Fruit fly (Drosophila melanogaster) whole organism, embryonic: ENCODE measurements around the gene CG13097.

Experiments
- Awh ChIP-seq: fragments of 200-800 bp; sonication (Bioruptor generic); IDR thresholded peaks from 2 replicates; pipeline ENCODE4, ENCODE4 v1.3.6; 2022; ENCODE audit warnings: missing biosample characterization, missing genetic modification characterization
- C15 ChIP-seq: fragments of 200-800 bp; sonication (Bioruptor generic); IDR thresholded peaks from 3 replicates; pipeline ENCODE4 v1.3.6; 2022; ENCODE audit warnings: missing biosample characterization, missing genetic modification characterization
- CG10654 ChIP-seq: fragments of 200-800 bp; sonication (Bioruptor generic); optimal IDR thresholded peaks from 2 replicates; lab custom pipeline; 2016; ENCODE audit warnings: missing biosample characterization, missing genetic modification characterization
- CG11504 ChIP-seq: fragments of 200-800 bp; sonication (Bioruptor generic); optimal IDR thresholded peaks from 3 replicates; lab custom pipeline; 2019; ENCODE audit warnings: missing biosample characterization, mild to moderate bottlenecking, missing genetic modification characterization, moderate library complexity
- CG11695 ChIP-seq: fragments of 200-800 bp; sonication (Bioruptor generic); IDR thresholded peaks from 3 replicates; pipeline ENCODE4 v1.3.6; 2022; ENCODE audit warnings: missing biosample characterization, missing genetic modification characterization
- CG12104 ChIP-seq: fragments of 200-800 bp; sonication (Bioruptor generic); optimal IDR thresholded peaks from 3 replicates; lab custom pipeline; 2016; ENCODE audit warnings: missing biosample characterization, missing genetic modification characterization
- CG12219 ChIP-seq: fragments of 200-800 bp; sonication (Bioruptor generic); optimal IDR thresholded peaks from 3 replicates; lab custom pipeline; 2018; ENCODE audit warnings: missing biosample characterization, mild to moderate bottlenecking, missing genetic modification characterization
- CG12299 ChIP-seq: fragments of 200-800 bp; sonication (Bioruptor generic); optimal IDR thresholded peaks from 2 replicates; lab custom pipeline; 2018; ENCODE audit warnings: missing biosample characterization, mild to moderate bottlenecking, missing genetic modification characterization
- CG14441 ChIP-seq: fragments of 200-800 bp; sonication (Bioruptor generic); IDR thresholded peaks from 2 replicates; pipeline ENCODE4 v1.3.6; 2022; ENCODE audit warnings: missing biosample characterization, missing genetic modification characterization
- CG14965 ChIP-seq: fragments of 200-800 bp; sonication (Bioruptor generic); optimal IDR thresholded peaks from 2 replicates; lab custom pipeline; 2016; ENCODE audit warnings: missing biosample characterization, missing genetic modification characterization, borderline replicate concordance
- CG1647 ChIP-seq: fragments of 200-800 bp; sonication (Bioruptor generic); optimal IDR thresholded peaks from 3 replicates; lab custom pipeline; 2016; ENCODE audit warnings: missing biosample characterization, missing genetic modification characterization
- CG17186 ChIP-seq: fragments of 200-800 bp; sonication (Bioruptor generic); optimal IDR thresholded peaks from 3 replicates; lab custom pipeline; 2017; ENCODE audit warnings: missing biosample characterization, missing genetic modification reagents, missing genetic modification characterization
- CG17912 ChIP-seq: fragments of 200-800 bp; sonication (Bioruptor generic); optimal IDR thresholded peaks from 2 replicates; lab custom pipeline; 2018; ENCODE audit warnings: missing biosample characterization, mild to moderate bottlenecking, missing genetic modification characterization
- CG3065 ChIP-seq: fragments of 200-800 bp; sonication (Bioruptor generic); optimal IDR thresholded peaks from 2 replicates; lab custom pipeline; 2016; ENCODE audit warnings: missing biosample characterization, missing genetic modification characterization
- CG32532 ChIP-seq: fragments of 200-800 bp; sonication (Bioruptor generic); IDR thresholded peaks from 2 replicates; pipeline ENCODE4 v1.3.6; 2022; ENCODE audit warnings: missing biosample characterization, missing genetic modification characterization
- CG42726 ChIP-seq: fragments of 200-800 bp; sonication (Bioruptor generic); IDR thresholded peaks from 2 replicates; pipeline ENCODE4 v1.3.6; 2022; ENCODE audit warnings: missing biosample characterization, missing genetic modification characterization; ENCODE audit not compliant: partially characterized antibody
- CG4707 ChIP-seq: fragments of 200-800 bp; sonication (Bioruptor generic); optimal IDR thresholded peaks from 2 replicates; lab custom pipeline; 2018; ENCODE audit warnings: missing biosample characterization, mild to moderate bottlenecking, missing genetic modification characterization, moderate library complexity
- CG5180 ChIP-seq: fragments of 200-800 bp; sonication (Bioruptor generic); optimal IDR thresholded peaks from 3 replicates; lab custom pipeline; 2017; ENCODE audit warnings: missing biosample characterization, missing genetic modification characterization, mild to moderate bottlenecking, moderate library complexity, missing genetic modification reagents
- CG8089 ChIP-seq: fragments of 200-800 bp; sonication (Bioruptor generic); optimal IDR thresholded peaks from 3 replicates; lab custom pipeline; 2016; ENCODE audit warnings: missing biosample characterization, missing genetic modification characterization
- CTCF ChIP-seq: fragments of 200-800 bp; sonication (Bioruptor generic); optimal IDR thresholded peaks from 2 replicates; lab custom pipeline; 2017; ENCODE audit warnings: missing biosample characterization, mild to moderate bottlenecking, missing genetic modification characterization, moderate library complexity
- Dip2 ChIP-seq: fragments of 200-800 bp; sonication (Bioruptor generic); IDR thresholded peaks from 2 replicates; pipeline ENCODE4 v1.3.6; 2022; ENCODE audit warnings: missing biosample characterization, missing genetic modification characterization
- Dp ChIP-seq: fragments of 200-800 bp; sonication (Bioruptor generic); optimal IDR thresholded peaks from 2 replicates; lab custom pipeline; 2018; ENCODE audit warnings: missing biosample characterization, mild to moderate bottlenecking, missing genetic modification characterization, moderate library complexity
- H2.0 ChIP-seq: fragments of 200-800 bp; sonication (Bioruptor generic); IDR thresholded peaks from 2 replicates; pipeline ENCODE4 v1.3.6; 2022; ENCODE audit warnings: missing biosample characterization, missing genetic modification characterization
- HmgZ ChIP-seq: fragments of 200-800 bp; sonication (Bioruptor generic); optimal IDR thresholded peaks from 2 replicates; lab custom pipeline; 2018; ENCODE audit warnings: missing biosample characterization, mild to moderate bottlenecking, missing genetic modification characterization
- Hr39 ChIP-seq: fragments of >200 bp; optimal IDR thresholded peaks from 2 replicates; lab custom pipeline; 2017
- Jarid2 ChIP-seq: fragments of 200-800 bp; sonication (Bioruptor generic); optimal IDR thresholded peaks from 3 replicates; lab custom pipeline; 2017; ENCODE audit warnings: mild to moderate bottlenecking, missing biosample characterization, missing genetic modification reagents, missing genetic modification characterization
- Mad ChIP-seq: fragments of 200-800 bp; sonication (Bioruptor generic); optimal IDR thresholded peaks from 2 replicates; lab custom pipeline; 2016; ENCODE audit warnings: missing biosample characterization, missing genetic modification characterization
- Max ChIP-seq: fragments of 200-800 bp; sonication (Bioruptor generic); optimal IDR thresholded peaks from 2 replicates; lab custom pipeline; 2016; ENCODE audit warnings: missing biosample characterization, mild to moderate bottlenecking, missing genetic modification characterization
- NC2β ChIP-seq: fragments of 200-800 bp; sonication (Bioruptor generic); optimal IDR thresholded peaks from 2 replicates; lab custom pipeline; 2016; ENCODE audit warnings: missing biosample characterization, missing genetic modification characterization
- PHDP ChIP-seq: fragments of 200-800 bp; sonication (Bioruptor generic); optimal IDR thresholded peaks from 3 replicates; lab custom pipeline; 2018; ENCODE audit warnings: missing biosample characterization, mild to moderate bottlenecking, missing genetic modification characterization, moderate library complexity
- Poxn ChIP-seq: fragments of 200-800 bp; sonication (Bioruptor generic); IDR thresholded peaks from 2 replicates; pipeline ENCODE4 v1.3.6; 2022; ENCODE audit warnings: missing biosample characterization, missing genetic modification characterization
- Rx ChIP-seq: fragments of 200-800 bp; sonication (Bioruptor generic); IDR thresholded peaks from 2 replicates; pipeline ENCODE4 v1.3.6; 2022; ENCODE audit warnings: missing biosample characterization, missing genetic modification characterization
- Sry-δ ChIP-seq: fragments of 200-800 bp; sonication (Bioruptor generic); optimal IDR thresholded peaks from 2 replicates; lab custom pipeline; 2016; ENCODE audit warnings: missing biosample characterization, missing genetic modification characterization
- Trl ChIP-seq, 3 experiments: fragments of >200 bp in 2 of 3; fragments of 200-800 bp in 1 of 3; sonication (Bioruptor generic) in 1 of 3; optimal IDR thresholded peaks; 2 replicates in 1 of 3; 3 replicates in 2 of 3; lab custom pipeline; 2016 to 2017; ENCODE audit warnings: missing biosample characterization in 1 of 3, missing genetic modification characterization in 1 of 3
- Xbp1 ChIP-seq: fragments of 200-800 bp; sonication (Bioruptor generic); optimal IDR thresholded peaks from 3 replicates; lab custom pipeline; 2016; ENCODE audit warnings: missing biosample characterization, mild to moderate bottlenecking, missing genetic modification characterization
- YL-1 ChIP-seq: fragments of 200-800 bp; sonication (Bioruptor generic); optimal IDR thresholded peaks from 3 replicates; lab custom pipeline; 2017; ENCODE audit warnings: missing biosample characterization, mild to moderate bottlenecking, missing genetic modification characterization
- ac ChIP-seq: fragments of 200-800 bp; sonication (Bioruptor generic); optimal IDR thresholded peaks from 3 replicates; lab custom pipeline; 2017; ENCODE audit warnings: missing biosample characterization, mild to moderate bottlenecking, missing genetic modification characterization
- bcd ChIP-seq: fragments of 200-800 bp; sonication (Bioruptor generic); optimal IDR thresholded peaks from 2 replicates; lab custom pipeline; 2017; ENCODE audit warnings: missing biosample characterization, mild to moderate bottlenecking, missing genetic modification characterization
- bsh ChIP-seq, 2 experiments: fragments of 200-800 bp; sonication (Bioruptor generic); optimal IDR thresholded peaks; 2 replicates each; lab custom pipeline; 2017 to 2018; ENCODE audit warnings: mild to moderate bottlenecking in 2 of 2, missing biosample characterization in 2 of 2, missing genetic modification characterization in 2 of 2, moderate library complexity in 1 of 2
- btn ChIP-seq: fragments of 200-800 bp; sonication (Bioruptor generic); optimal IDR thresholded peaks from 2 replicates; lab custom pipeline; 2016; ENCODE audit warnings: missing biosample characterization, missing genetic modification characterization
- dmrt99B ChIP-seq: fragments of 200-800 bp; sonication (Bioruptor generic); optimal IDR thresholded peaks from 2 replicates; lab custom pipeline; 2018; ENCODE audit warnings: missing biosample characterization, mild to moderate bottlenecking, missing genetic modification characterization, moderate library complexity
- ftz-f1 ChIP-seq: fragments of 200-800 bp; sonication (Bioruptor generic); optimal IDR thresholded peaks from 2 replicates; lab custom pipeline; 2016; ENCODE audit warnings: missing biosample characterization, missing genetic modification characterization
- hkb ChIP-seq, 2 experiments: fragments of 200-800 bp in 1 of 2; fragments of >200 bp in 1 of 2; sonication (Bioruptor generic) in 1 of 2; IDR thresholded peaks in 1 of 2; optimal IDR thresholded peaks in 1 of 2; 2 replicates each; pipeline versions ENCODE4 v1.3.6 to Lab custom; 2017 to 2022; ENCODE audit warnings: missing biosample characterization in 1 of 2, missing genetic modification characterization in 1 of 2
- lola ChIP-seq, 3 experiments: fragments of >200 bp in 2 of 3; fragments of 200-800 bp in 1 of 3; sonication (Bioruptor generic) in 1 of 3; optimal IDR thresholded peaks; 2 replicates each; lab custom pipeline; 2017 to 2019; ENCODE audit warnings: missing biosample characterization in 3 of 3, missing genetic modification characterization in 3 of 3, mild to moderate bottlenecking in 1 of 3, moderate library complexity in 1 of 3
- lov ChIP-seq, 2 experiments: fragments of 200-800 bp in 1 of 2; fragments of >200 bp in 1 of 2; sonication (Bioruptor generic) in 1 of 2; IDR thresholded peaks in 1 of 2; optimal IDR thresholded peaks in 1 of 2; 2 replicates in 1 of 2; 3 replicates in 1 of 2; pipeline versions ENCODE4 v1.3.6 to Lab custom; 2017 to 2022; ENCODE audit warnings: missing biosample characterization in 1 of 2, missing genetic modification characterization in 1 of 2
- org-1 ChIP-seq: fragments of 200-800 bp; sonication (Bioruptor generic); optimal IDR thresholded peaks from 2 replicates; lab custom pipeline; 2017; ENCODE audit warnings: missing biosample characterization, missing genetic modification characterization
- p53 ChIP-seq: fragments of 200-800 bp; sonication (Bioruptor generic); optimal IDR thresholded peaks from 2 replicates; lab custom pipeline; 2016; ENCODE audit warnings: missing biosample characterization, missing genetic modification characterization
- pita ChIP-seq: fragments of 200-800 bp; sonication (Bioruptor generic); optimal IDR thresholded peaks from 2 replicates; lab custom pipeline; 2017; ENCODE audit warnings: missing biosample characterization, mild to moderate bottlenecking, missing genetic modification characterization
- row ChIP-seq: fragments of 200-800 bp; sonication (Bioruptor generic); IDR thresholded peaks from 3 replicates; pipeline ENCODE4 v1.3.6; 2022; ENCODE audit warnings: missing biosample characterization, missing genetic modification characterization
- salm ChIP-seq: fragments of 200-800 bp; sonication (Bioruptor generic); optimal IDR thresholded peaks from 2 replicates; lab custom pipeline; 2018; ENCODE audit warnings: missing biosample characterization, mild to moderate bottlenecking, missing genetic modification characterization
- yki ChIP-seq: fragments of >200 bp; optimal IDR thresholded peaks from 3 replicates; lab custom pipeline; 2018

CG13097 gene

dm6 chr2L:8477971-8478370, 36.7 kb downstream of the CG13097 start (continued):
- TF ChIP-seq lov (optimal IDR thresholded peaks at IDR 0.05; lab: Kevin White, UChicago) = no peak
- no peak for TF ChIP-seq lov (GFP tag; IDR thresholded peaks at IDR 0.05; lab: Robert Waterston, UW)
- TF ChIP-seq ac (GFP tag; lab: Kevin White, UChicago) = no peak
- TF ChIP-seq CG3065 (GFP tag; lab: Kevin White, UChicago) = no peak
- no peak for TF ChIP-seq Rx (GFP tag; lab: Robert Waterston, UW)
- peak; percentile 69 for TF ChIP-seq Sry-δ (GFP tag; lab: Kevin White, UChicago)
- no peak for TF ChIP-seq Xbp1
- no peak for TF ChIP-seq Awh (GFP tag; lab: Robert Waterston, UW)
- TF ChIP-seq yki = no peak
- TF ChIP-seq hkb (optimal IDR thresholded peaks at IDR 0.05; lab: Kevin White, UChicago) = peak; percentile 2
- TF ChIP-seq hkb (GFP tag; IDR thresholded peaks at IDR 0.05; lab: Robert Waterston, UW) = no peak
- no peak for TF ChIP-seq H2.0
- peak; percentile 59 for TF ChIP-seq CTCF (GFP tag; lab: Kevin White, UChicago)
- no peak for TF ChIP-seq CG8089 (GFP tag; lab: Kevin White, UChicago)
- TF ChIP-seq Mad (GFP tag; lab: Kevin White, UChicago) = no peak
- TF ChIP-seq CG10654 (GFP tag; lab: Kevin White, UChicago) = no peak
- TF ChIP-seq CG1647 (GFP tag; lab: Kevin White, UChicago) = no peak
- no peak for TF ChIP-seq Hr39
- peak; percentile 12 for TF ChIP-seq pita (GFP tag; lab: Kevin White, UChicago)
- TF ChIP-seq CG12219 (GFP tag; lab: Kevin White, UChicago) = no peak
- no peak for TF ChIP-seq CG17912 (GFP tag; lab: Kevin White, UChicago)
- TF ChIP-seq ftz-f1 = no peak
- no peak for TF ChIP-seq CG14441 (GFP tag; lab: Robert Waterston, UW)
- no peak for TF ChIP-seq PHDP
- TF ChIP-seq Dip2 = no peak
- no peak for TF ChIP-seq lola (GFP tag; optimal IDR thresholded peaks at IDR 0.05; lab: Kevin White, UChicago)
- no peak for TF ChIP-seq bsh (GFP tag; optimal IDR thresholded peaks at IDR 0.05; lab: Kevin White, UChicago)
- TF ChIP-seq NC2β (GFP tag; lab: Kevin White, UChicago) = no peak
- TF ChIP-seq btn (GFP tag; lab: Kevin White, UChicago) = no peak
- TF ChIP-seq bcd (GFP tag; lab: Kevin White, UChicago) = no peak
- no peak for TF ChIP-seq row (GFP tag; lab: Robert Waterston, UW)
- no peak for TF ChIP-seq CG12104
- peak; percentile 41 for TF ChIP-seq CG11504 (tag; lab: Kevin White, UChicago)
- TF ChIP-seq CG5180 (GFP tag; lab: Kevin White, UChicago) = no peak
- no peak for TF ChIP-seq CG11695 (GFP tag; lab: Robert Waterston, UW)
- no peak for TF ChIP-seq salm (tag; lab: Kevin White, UChicago)
- TF ChIP-seq Jarid2 = no peak
- peak; percentile 1 for TF ChIP-seq Max (GFP tag; lab: Kevin White, UChicago)
- no peak for TF ChIP-seq CG4707 (GFP tag; lab: Kevin White, UChicago)
- TF ChIP-seq CG32532 (GFP tag; lab: Robert Waterston, UW) = no peak
- peak; percentile 70; the same call in 1 of the 2 replicates for TF ChIP-seq CG42726
- TF ChIP-seq CG14965 (GFP tag; lab: Kevin White, UChicago) = no peak
- no peak for TF ChIP-seq p53
- TF ChIP-seq dmrt99B (tag; lab: Kevin White, UChicago) = no peak
- TF ChIP-seq org-1 = no peak
- peak; percentile 51 for TF ChIP-seq HmgZ (tag; lab: Kevin White, UChicago)
- no peak for TF ChIP-seq C15 (GFP tag; lab: Robert Waterston, UW)
- TF ChIP-seq Poxn (GFP tag; lab: Robert Waterston, UW) = no peak
- no peak for TF ChIP-seq CG12299 (tag; lab: Kevin White, UChicago)
- no peak for TF ChIP-seq YL-1 (GFP tag; lab: Kevin White, UChicago)
- peak; percentile 90 for TF ChIP-seq Dp (GFP tag; lab: Kevin White, UChicago)
- no peak for TF ChIP-seq Trl (optimal IDR thresholded peaks at IDR 0.05; lab: Kevin White, UChicago)
- TF ChIP-seq Trl (GFP tag; optimal IDR thresholded peaks at IDR 0.05; lab: Kevin White, UChicago) = no peak
- no peak for TF ChIP-seq CG17186 (GFP tag; lab: Kevin White, UChicago)
